Worm (Caenorhabditis elegans) whole organism, early embryonic: ENCODE measurements around the gene clec-1.

ENCODE experiments used
- F13C5.2 ChIP-seq: sonication (generic microtip); optimal IDR thresholded peaks from 2 replicates; lab custom pipeline; 2017; ENCODE audit warnings: mild to moderate bottlenecking, missing genetic modification characterization, inconsistent platforms, missing compliant biosample characterization
- aly-1 ChIP-seq: sonication (generic microtip); optimal IDR thresholded peaks from 2 replicates; lab custom pipeline; 2016; ENCODE audit warnings: missing genetic modification characterization, missing compliant biosample characterization
- ama-1 ChIP-seq: fragments of 150-350 bp; optimal IDR thresholded peaks from 2 replicates; lab custom pipeline; 2014
- hmbx-1 ChIP-seq: sonication (generic microtip); optimal IDR thresholded peaks from 2 replicates; lab custom pipeline; 2016; ENCODE audit warnings: mild to moderate bottlenecking, missing genetic modification characterization, missing compliant biosample characterization
- hmg-4 ChIP-seq: fragments of 200-800 bp; sonication (Bioruptor generic); optimal IDR thresholded peaks from 2 replicates; lab custom pipeline; 2018; ENCODE audit warnings: mild to moderate bottlenecking, missing genetic modification characterization, missing compliant biosample characterization
- hnd-1 ChIP-seq: sonication (generic microtip); optimal IDR thresholded peaks from 2 replicates; lab custom pipeline; 2016; ENCODE audit warnings: missing genetic modification characterization, missing compliant biosample characterization
- scrt-1 ChIP-seq: fragments of 200-800 bp; sonication (Bioruptor generic); IDR thresholded peaks from 2 replicates; pipeline ENCODE4 v1.3.6; 2022; ENCODE audit warnings: missing genetic modification characterization, missing compliant biosample characterization
- sea-1 ChIP-seq: fragments of 200-800 bp; sonication (Bioruptor generic); conservative IDR thresholded peaks from 2 replicates; pipeline ENCODE4 v1.3.6; 2022; ENCODE audit warnings: missing genetic modification characterization, missing compliant biosample characterization
- tbx-37 ChIP-seq: fragments of 200-800 bp; sonication (Bioruptor generic); conservative IDR thresholded peaks from 2 replicates; pipeline ENCODE4 v1.3.6; 2022; ENCODE audit warnings: missing genetic modification reagents, missing genetic modification characterization, missing compliant biosample characterization

DNA sequence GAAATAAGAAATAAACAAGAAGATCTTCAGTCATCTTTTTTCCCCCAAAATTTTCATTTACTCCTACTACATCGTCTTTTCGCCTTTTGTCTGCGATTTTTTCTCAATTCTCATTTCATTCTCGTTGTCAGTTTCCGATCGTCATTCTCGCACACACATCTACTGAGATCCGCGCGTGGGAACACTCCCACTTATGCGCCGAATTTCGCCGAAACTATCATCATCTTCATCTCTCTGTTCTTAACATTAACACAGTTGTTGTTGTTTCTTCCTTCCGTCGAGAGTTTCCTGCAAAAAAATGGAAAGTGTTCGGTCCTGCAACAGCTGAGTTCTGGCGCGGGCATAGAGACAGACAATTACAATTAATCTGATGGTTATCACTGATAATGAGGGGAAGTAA is 2.4 kb upstream of the clec-1 start:
- no peak for TF ChIP-seq hmbx-1 (tag; lab: Kevin White, UChicago)
- no peak for TF ChIP-seq hnd-1 (tag; lab: Kevin White, UChicago)
- TF ChIP-seq scrt-1 (GFP tag; lab: Robert Waterston, UW): no peak
- no peak for TF ChIP-seq tbx-37
- TF ChIP-seq ama-1 (lab: Kevin White, UChicago): no peak
- TF ChIP-seq aly-1: no peak
- TF ChIP-seq hmg-4: no peak
- no peak for TF ChIP-seq F13C5.2 (tag; lab: Kevin White, UChicago)
- TF ChIP-seq sea-1 (GFP tag; lab: Robert Waterston, UW): no peak
